Fruit fly (Drosophila melanogaster) whole organism, pupa: ENCODE data around the gene CG11504.

Experiments
- CG10348 ChIP-seq: fragments of 200-800 bp; sonication (Bioruptor generic); IDR thresholded peaks from 2 replicates; pipeline ENCODE4 v1.3.6; 2022; ENCODE audit warnings: missing biosample characterization, missing genetic modification characterization
- CG12605 ChIP-seq: fragments of 200-800 bp; sonication (Bioruptor generic); IDR thresholded peaks from 2 replicates; pipeline ENCODE4 v1.3.6; 2022; ENCODE audit warnings: missing biosample characterization, missing genetic modification characterization
- CG13204 ChIP-seq: fragments of 200-800 bp; sonication (Bioruptor generic); optimal IDR thresholded peaks from 2 replicates; lab custom pipeline; 2018; ENCODE audit warnings: missing biosample characterization, mild to moderate bottlenecking, missing genetic modification characterization, moderate library complexity
- CG14655 ChIP-seq: fragments of 200-800 bp; sonication (Bioruptor generic); optimal IDR thresholded peaks from 3 replicates; lab custom pipeline; 2017; ENCODE audit warnings: mild to moderate bottlenecking, missing biosample characterization, missing genetic modification reagents, missing genetic modification characterization
- CG15710 ChIP-seq: fragments of 200-800 bp; sonication (Bioruptor generic); optimal IDR thresholded peaks from 2 replicates; lab custom pipeline; 2018; ENCODE audit warnings: missing biosample characterization, mild to moderate bottlenecking, missing genetic modification characterization, moderate library complexity
- CG17806 ChIP-seq: fragments of 200-800 bp; sonication (Bioruptor generic); optimal IDR thresholded peaks from 2 replicates; lab custom pipeline; 2018; ENCODE audit warnings: missing biosample characterization, mild to moderate bottlenecking, missing genetic modification characterization, moderate library complexity
- CG32121 ChIP-seq: fragments of 200-800 bp; sonication (Bioruptor generic); IDR thresholded peaks from 2 replicates; pipeline ENCODE4 v1.3.6; 2022; ENCODE audit warnings: missing biosample characterization, missing genetic modification characterization
- CG34367 ChIP-seq: fragments of 200-800 bp; sonication (Bioruptor generic); optimal IDR thresholded peaks from 2 replicates; lab custom pipeline; 2018; ENCODE audit warnings: missing biosample characterization, mild to moderate bottlenecking, missing genetic modification characterization
- CG4496 ChIP-seq: fragments of 200-800 bp; sonication (Bioruptor generic); IDR thresholded peaks from 3 replicates; pipeline ENCODE4 v1.3.6; 2022; ENCODE audit warnings: missing biosample characterization, missing genetic modification characterization
- CG8159 ChIP-seq: fragments of 200-800 bp; sonication (Bioruptor generic); optimal IDR thresholded peaks from 3 replicates; lab custom pipeline; 2018; ENCODE audit warnings: missing biosample characterization, mild to moderate bottlenecking, missing genetic modification characterization, moderate library complexity
- CG8301 ChIP-seq: fragments of 200-800 bp; sonication (Bioruptor generic); optimal IDR thresholded peaks from 2 replicates; lab custom pipeline; 2018; ENCODE audit warnings: missing biosample characterization, mild to moderate bottlenecking, missing genetic modification characterization
- CG9948 ChIP-seq: fragments of 200-800 bp; sonication (Bioruptor generic); optimal IDR thresholded peaks from 2 replicates; lab custom pipeline; 2018; ENCODE audit warnings: missing biosample characterization, mild to moderate bottlenecking, missing genetic modification characterization, moderate library complexity
- D1 ChIP-seq: fragments of 200-800 bp; sonication (Bioruptor generic); optimal IDR thresholded peaks from 2 replicates; lab custom pipeline; 2018; ENCODE audit warnings: missing biosample characterization, mild to moderate bottlenecking, missing genetic modification characterization, moderate library complexity
- EcR ChIP-seq: fragments of 200-800 bp; sonication (Bioruptor generic); optimal IDR thresholded peaks from 3 replicates; lab custom pipeline; 2019; ENCODE audit warnings: missing biosample characterization, missing genetic modification characterization, mild to moderate bottlenecking, moderate library complexity, missing genetic modification reagents
- Ets98B ChIP-seq: fragments of 200-800 bp; sonication (Bioruptor generic); IDR thresholded peaks from 2 replicates; pipeline ENCODE4 v1.3.6; 2022; ENCODE audit warnings: missing biosample characterization, missing genetic modification characterization
- Pif1A ChIP-seq: fragments of 200-800 bp; sonication (Bioruptor generic); optimal IDR thresholded peaks from 3 replicates; lab custom pipeline; 2016; ENCODE audit warnings: missing biosample characterization, missing genetic modification characterization
- Pif1B ChIP-seq: fragments of 200-800 bp; sonication (Bioruptor generic); optimal IDR thresholded peaks from 3 replicates; lab custom pipeline; 2016; ENCODE audit warnings: missing biosample characterization, missing genetic modification characterization
- Snoo ChIP-seq: fragments of 200-800 bp; sonication (Bioruptor generic); optimal IDR thresholded peaks from 3 replicates; lab custom pipeline; 2017; ENCODE audit warnings: missing biosample characterization, mild to moderate bottlenecking, missing genetic modification characterization, inconsistent platforms
- fd96Ca ChIP-seq: fragments of 200-800 bp; sonication (Bioruptor generic); IDR thresholded peaks from 3 replicates; pipeline ENCODE4 v1.3.6; 2022; ENCODE audit warnings: missing biosample characterization, missing genetic modification characterization
- gl ChIP-seq: fragments of 200-800 bp; sonication (Bioruptor generic); optimal IDR thresholded peaks from 2 replicates; lab custom pipeline; 2018; ENCODE audit warnings: missing biosample characterization, mild to moderate bottlenecking, missing genetic modification characterization
- rn ChIP-seq: fragments of 200-800 bp; sonication (Bioruptor generic); IDR thresholded peaks from 2 replicates; pipeline ENCODE4 v1.3.6; 2022; ENCODE audit warnings: missing biosample characterization, missing genetic modification characterization

CG11504 gene

DNA sequence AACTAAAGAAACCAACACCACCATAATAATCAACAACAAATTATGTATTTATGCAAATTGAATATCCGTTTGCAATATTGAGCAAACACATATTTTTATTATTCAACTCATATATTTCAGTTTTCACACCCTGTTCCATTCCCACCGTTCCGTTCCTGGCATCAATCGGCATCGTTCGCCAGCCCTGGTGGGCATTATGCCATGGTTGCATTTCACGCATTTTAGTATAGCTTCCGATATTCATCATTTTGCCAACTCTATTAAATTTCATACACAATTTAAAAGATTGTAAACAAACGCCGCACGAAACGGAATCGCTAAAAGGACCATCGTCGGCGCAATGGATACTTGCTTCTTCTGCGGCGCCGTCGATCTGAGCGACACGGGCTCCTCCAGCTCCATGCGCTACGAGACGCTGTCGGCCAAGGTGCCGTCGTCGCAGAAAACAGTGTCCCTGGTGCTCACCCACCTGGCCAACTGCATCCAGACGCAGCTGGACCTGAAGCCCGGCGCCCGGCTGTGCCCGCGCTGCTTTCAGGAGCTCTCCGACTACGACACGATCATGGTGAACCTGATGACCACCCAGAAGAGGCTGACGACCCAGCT, 45.5 kb downstream of the CG11504 start, which contains the start of gene Sry-delta:
Gene Sry-delta, plus strand, starts transcription at position 203 of the 606 bp plus-strand sequence.
- peak; percentile 23 for TF ChIP-seq CG17806 (tag; lab: Kevin White, UChicago)
- TF ChIP-seq Pif1B, result no peak
- peak; percentile 65 for TF ChIP-seq Snoo (tag; lab: Kevin White, UChicago)
- TF ChIP-seq Pif1A, result no peak
- TF ChIP-seq CG4496 (GFP tag; lab: Robert Waterston, UW), result peak; percentile 43; the same call in 2 of the 3 replicates
- no peak for TF ChIP-seq CG10348 (GFP tag; lab: Robert Waterston, UW)
- TF ChIP-seq fd96Ca, result peak; percentile 70; the same call in 2 of the 3 replicates
- TF ChIP-seq D1, result no peak
- TF ChIP-seq CG12605, result no peak
- peak; percentile 42; the same call in 1 of the 2 replicates for TF ChIP-seq rn
- TF ChIP-seq CG32121, result no peak
- TF ChIP-seq CG15710, result peak; percentile 48
- peak; percentile 75 for TF ChIP-seq Ets98B (GFP tag; lab: Robert Waterston, UW)
- no peak for TF ChIP-seq CG9948 (tag; lab: Kevin White, UChicago)

DNA sequence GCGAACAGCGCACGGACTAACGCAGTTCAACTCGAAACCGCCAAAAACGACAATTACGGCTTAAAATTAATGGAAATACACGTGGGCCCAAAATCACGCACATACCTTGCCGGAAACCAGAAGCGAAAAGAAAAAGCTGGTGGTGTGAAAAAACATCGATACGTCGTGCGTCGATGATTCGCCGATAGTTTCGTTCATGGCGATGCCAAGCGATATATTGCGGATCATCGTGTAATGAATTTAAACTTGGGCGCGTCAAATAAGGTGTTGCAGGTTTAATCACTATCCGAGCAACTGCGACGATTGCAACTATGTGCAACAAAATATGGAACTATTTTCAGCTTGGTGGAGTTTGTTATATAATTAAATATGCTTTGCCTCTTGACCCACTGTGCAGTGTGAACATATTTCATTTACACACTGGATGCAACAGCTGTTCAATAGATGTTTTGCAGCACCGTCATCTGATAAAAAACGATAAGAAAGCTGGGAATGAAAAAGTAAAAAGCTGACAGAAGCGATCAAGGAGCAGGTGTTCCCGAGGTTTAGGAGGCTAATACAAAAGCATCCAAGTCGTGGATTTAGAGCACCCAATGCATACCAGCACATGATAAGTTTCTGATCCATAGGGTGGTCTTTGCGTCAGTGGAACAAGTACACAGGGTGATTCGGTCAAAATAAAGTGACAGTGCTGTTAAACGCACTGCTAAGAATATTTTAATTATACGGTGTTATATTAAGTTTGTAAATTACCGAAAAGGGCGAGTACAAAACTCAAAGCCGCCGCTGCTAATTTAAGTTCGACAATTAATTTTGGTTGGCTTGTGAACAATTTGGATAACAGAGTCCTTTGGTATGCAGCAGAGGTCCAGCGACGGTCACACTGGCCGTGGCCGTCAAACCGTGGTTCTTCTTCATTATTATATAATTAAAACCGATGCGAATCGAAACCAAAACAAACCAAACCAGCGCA, 48.6 kb downstream of the CG11504 start, which contains the start of the genes RpL32 and CG7943:
Gene RpL32, minus strand, starts transcription at position 133 of the 973 bp plus-strand sequence.
Gene CG7943, plus strand, starts transcription at position 442 of the 973 bp plus-strand sequence.
- TF ChIP-seq CG8159 (tag; lab: Kevin White, UChicago), result peak; percentile 84
- TF ChIP-seq CG14655 (GFP tag; lab: Kevin White, UChicago), result no peak
- TF ChIP-seq CG32121, result peak; percentile 89
- peak; percentile 83 for TF ChIP-seq CG17806 (tag; lab: Kevin White, UChicago)
- peak; percentile 92 for TF ChIP-seq Ets98B (GFP tag; lab: Robert Waterston, UW)
- peak; percentile 78 for TF ChIP-seq CG12605
- peak; percentile 73 for TF ChIP-seq rn
- TF ChIP-seq CG15710, result peak; percentile 83
- TF ChIP-seq CG8301 (tag; lab: Kevin White, UChicago), result peak; percentile 81
- TF ChIP-seq CG13204, result no peak
- TF ChIP-seq CG9948 (tag; lab: Kevin White, UChicago), result peak; percentile 76
- peak; percentile 88 for TF ChIP-seq Pif1A
- peak; percentile 94 for TF ChIP-seq Pif1B
- peak; percentile 84 for TF ChIP-seq CG10348 (GFP tag; lab: Robert Waterston, UW)
- peak; percentile 95 for TF ChIP-seq fd96Ca
- peak; percentile 94 for TF ChIP-seq Snoo (tag; lab: Kevin White, UChicago)
- peak; percentile 94 for TF ChIP-seq CG4496 (GFP tag; lab: Robert Waterston, UW)
- TF ChIP-seq CG34367 (tag; lab: Kevin White, UChicago), result peak; percentile 77
- peak; percentile 78 for TF ChIP-seq gl (tag; lab: Kevin White, UChicago)
- TF ChIP-seq D1, result no peak
- TF ChIP-seq EcR, result no peak
